Worm (Caenorhabditis elegans) whole organism, late embryonic: ENCODE data around the gene apc-2.
A peak's percentile ranks its signal among the peaks of the same experiment; 100 is the strongest.

Experiments used
- F13H6.1 ChIP-seq: sonication (generic microtip); optimal IDR thresholded peaks from 2 replicates; lab custom pipeline; 2016; ENCODE audit warnings: missing genetic modification characterization, missing compliant biosample characterization
- K02D7.2 ChIP-seq: sonication (generic microtip); optimal IDR thresholded peaks from 2 replicates; lab custom pipeline; 2017; ENCODE audit warnings: mild to moderate bottlenecking, missing genetic modification characterization, missing compliant biosample characterization
- Y22D7AL.16 ChIP-seq: sonication (generic microtip); optimal IDR thresholded peaks from 2 replicates; lab custom pipeline; 2016; ENCODE audit warnings: missing genetic modification characterization, missing compliant biosample characterization
- ahr-1 ChIP-seq: sonication (generic microtip); optimal IDR thresholded peaks from 2 replicates; lab custom pipeline; 2016; ENCODE audit warnings: missing genetic modification characterization, missing compliant biosample characterization
- ceh-18 ChIP-seq: sonication (generic microtip); optimal IDR thresholded peaks from 2 replicates; lab custom pipeline; 2016; ENCODE audit warnings: missing genetic modification characterization, missing compliant biosample characterization
- ceh-19 ChIP-seq: fragments of 200-800 bp; sonication (Bioruptor generic); optimal IDR thresholded peaks from 2 replicates; lab custom pipeline; 2018; ENCODE audit warnings: mild to moderate bottlenecking, missing genetic modification characterization, missing compliant biosample characterization
- ceh-2 ChIP-seq: sonication (generic microtip); optimal IDR thresholded peaks from 2 replicates; lab custom pipeline; 2016; ENCODE audit warnings: missing genotype, missing genetic modification characterization, missing compliant biosample characterization
- ceh-24 ChIP-seq: sonication (generic microtip); optimal IDR thresholded peaks from 2 replicates; lab custom pipeline; 2016; ENCODE audit warnings: mild to moderate bottlenecking, missing genetic modification characterization, missing compliant biosample characterization
- ceh-31 ChIP-seq: sonication (generic microtip); optimal IDR thresholded peaks from 2 replicates; lab custom pipeline; 2016; ENCODE audit warnings: missing genetic modification characterization, missing compliant biosample characterization
- ceh-34 ChIP-seq: sonication (generic microtip); optimal IDR thresholded peaks from 2 replicates; lab custom pipeline; 2016; ENCODE audit warnings: mild to moderate bottlenecking, missing genetic modification characterization, missing compliant biosample characterization
- ceh-48 ChIP-seq: sonication (generic microtip); optimal IDR thresholded peaks from 2 replicates; lab custom pipeline; 2016; ENCODE audit warnings: missing genetic modification characterization, inconsistent platforms, missing compliant biosample characterization
- ceh-9 ChIP-seq: sonication (generic microtip); optimal IDR thresholded peaks from 2 replicates; lab custom pipeline; 2016; ENCODE audit warnings: mild to moderate bottlenecking, missing genetic modification characterization, inconsistent platforms, missing compliant biosample characterization
- che-1 ChIP-seq: sonication (generic microtip); optimal IDR thresholded peaks from 2 replicates; lab custom pipeline; 2016; ENCODE audit warnings: mild to moderate bottlenecking, missing genetic modification characterization, missing compliant biosample characterization
- dve-1 ChIP-seq: sonication (generic microtip); optimal IDR thresholded peaks from 2 replicates; lab custom pipeline; 2017; ENCODE audit warnings: antibody characterized with exemption, mild to moderate bottlenecking, missing genetic modification characterization, missing compliant biosample characterization
- elt-2 ChIP-seq: sonication (generic microtip); optimal IDR thresholded peaks from 2 replicates; lab custom pipeline; 2016; ENCODE audit warnings: missing genetic modification reagents, missing genetic modification characterization, missing compliant biosample characterization
- elt-4 ChIP-seq: sonication (generic microtip); optimal IDR thresholded peaks from 2 replicates; lab custom pipeline; 2016; ENCODE audit warnings: missing genetic modification characterization, missing compliant biosample characterization
- hlh-15 ChIP-seq: sonication (generic microtip); optimal IDR thresholded peaks from 2 replicates; lab custom pipeline; 2016; ENCODE audit warnings: missing genetic modification characterization, missing compliant biosample characterization
- hlh-6 ChIP-seq: sonication (generic microtip); optimal IDR thresholded peaks from 2 replicates; lab custom pipeline; 2016; ENCODE audit warnings: missing genotype, missing genetic modification characterization, missing compliant biosample characterization
- hlh-8 ChIP-seq: sonication (generic microtip); optimal IDR thresholded peaks from 2 replicates; lab custom pipeline; 2016; ENCODE audit warnings: missing genotype, missing genetic modification characterization, missing compliant biosample characterization
- lim-6 ChIP-seq: sonication (generic microtip); optimal IDR thresholded peaks from 2 replicates; lab custom pipeline; 2016; ENCODE audit warnings: missing genetic modification characterization, missing compliant biosample characterization
- mec-3 ChIP-seq: sonication (generic microtip); optimal IDR thresholded peaks from 2 replicates; lab custom pipeline; 2016; ENCODE audit warnings: borderline replicate concordance, missing genetic modification characterization, missing compliant biosample characterization
- nfya-1 ChIP-seq: sonication (generic microtip); optimal IDR thresholded peaks from 2 replicates; lab custom pipeline; 2017; ENCODE audit warnings: missing genetic modification characterization, mild to moderate bottlenecking, missing compliant biosample characterization, antibody characterized with exemption, moderate library complexity
- odd-2 ChIP-seq: sonication (generic microtip); optimal IDR thresholded peaks from 2 replicates; lab custom pipeline; 2017; ENCODE audit warnings: antibody characterized with exemption, mild to moderate bottlenecking, missing genetic modification characterization, missing compliant biosample characterization
- pat-9 ChIP-seq: fragments of 200-800 bp; sonication (Bioruptor generic); optimal IDR thresholded peaks from 2 replicates; lab custom pipeline; 2018; ENCODE audit warnings: mild to moderate bottlenecking, missing genetic modification characterization, moderate library complexity, missing compliant biosample characterization
- pax-1 ChIP-seq: fragments of 150-350 bp; optimal IDR thresholded peaks from 2 replicates; lab custom pipeline; 2014; ENCODE audit warnings: missing biosample characterization, missing genetic modification characterization
- pha-2 ChIP-seq: sonication (generic microtip); optimal IDR thresholded peaks from 2 replicates; lab custom pipeline; 2017; ENCODE audit warnings: mild to moderate bottlenecking, missing genetic modification characterization, missing compliant biosample characterization
- pqm-1 ChIP-seq: sonication (generic microtip); optimal IDR thresholded peaks from 2 replicates; lab custom pipeline; 2016; ENCODE audit warnings: missing genetic modification characterization, missing compliant biosample characterization
- pros-1 ChIP-seq: fragments of 150-350 bp; optimal IDR thresholded peaks from 2 replicates; lab custom pipeline; 2014; ENCODE audit warnings: missing biosample characterization, missing genetic modification reagents, missing genetic modification characterization
- ref-2 ChIP-seq: sonication (generic microtip); optimal IDR thresholded peaks from 2 replicates; lab custom pipeline; 2016; ENCODE audit warnings: missing genetic modification characterization, missing compliant biosample characterization
- sox-4 ChIP-seq: sonication (generic microtip); optimal IDR thresholded peaks from 2 replicates; lab custom pipeline; 2017; ENCODE audit warnings: mild to moderate bottlenecking, missing genetic modification characterization, inconsistent platforms, missing compliant biosample characterization
- syd-9 ChIP-seq: sonication (generic microtip); optimal IDR thresholded peaks from 2 replicates; lab custom pipeline; 2016; ENCODE audit warnings: mild to moderate bottlenecking, missing genetic modification characterization, moderate library complexity, missing compliant biosample characterization
- tbx-2 ChIP-seq: sonication (generic microtip); optimal IDR thresholded peaks from 2 replicates; lab custom pipeline; 2016; ENCODE audit warnings: missing genetic modification characterization, missing compliant biosample characterization
- unc-3 ChIP-seq, 2 experiments: fragments of 200-800 bp in 1 of 2; sonication (Bioruptor generic) in 1 of 2; sonication (generic microtip) in 1 of 2; conservative IDR thresholded peaks in 1 of 2; optimal IDR thresholded peaks in 1 of 2; 2 replicates each; pipeline versions ENCODE4 v1.3.6 to Lab custom; 2016 to 2022; ENCODE audit warnings: missing compliant biosample characterization in 2 of 2, missing genetic modification characterization in 2 of 2, missing genetic modification reagents in 1 of 2
- unc-86 ChIP-seq: sonication (generic microtip); optimal IDR thresholded peaks from 2 replicates; lab custom pipeline; 2016; ENCODE audit warnings: missing genetic modification characterization, missing compliant biosample characterization
- zip-5 ChIP-seq: sonication (generic microtip); optimal IDR thresholded peaks from 2 replicates; lab custom pipeline; 2016; ENCODE audit warnings: missing genetic modification characterization, missing compliant biosample characterization
- ztf-16 ChIP-seq: sonication (generic microtip); optimal IDR thresholded peaks from 2 replicates; lab custom pipeline; 2017; ENCODE audit warnings: missing genetic modification characterization, missing compliant biosample characterization

Gene apc-2

DNA sequence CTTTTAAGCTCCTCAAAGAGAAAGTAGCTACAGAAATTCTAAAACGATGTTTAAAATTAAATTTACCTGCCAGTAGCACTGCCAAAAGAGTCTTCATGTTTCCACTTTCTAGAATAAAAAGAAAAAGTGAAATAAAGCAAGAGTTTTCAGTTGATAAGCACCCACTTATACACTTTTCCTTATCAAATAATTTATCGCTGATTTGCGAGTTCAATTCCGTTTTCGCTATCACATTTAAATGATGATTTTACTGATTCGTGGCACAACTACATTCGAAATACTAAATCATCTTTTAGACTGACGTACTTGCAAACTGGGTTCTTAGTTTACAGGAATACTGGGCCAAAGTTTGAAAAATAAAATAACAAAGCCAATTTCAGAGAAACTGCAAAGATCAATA lies 29.5 kb upstream of the apc-2 start, which contains the start of gene K12H4.7:
K12H4.7 (minus strand) TSS at position 138 of the 400 bp plus-strand sequence.
- TF ChIP-seq elt-2 (peak; percentile 33), K02D7.2 (no peak)

DNA sequence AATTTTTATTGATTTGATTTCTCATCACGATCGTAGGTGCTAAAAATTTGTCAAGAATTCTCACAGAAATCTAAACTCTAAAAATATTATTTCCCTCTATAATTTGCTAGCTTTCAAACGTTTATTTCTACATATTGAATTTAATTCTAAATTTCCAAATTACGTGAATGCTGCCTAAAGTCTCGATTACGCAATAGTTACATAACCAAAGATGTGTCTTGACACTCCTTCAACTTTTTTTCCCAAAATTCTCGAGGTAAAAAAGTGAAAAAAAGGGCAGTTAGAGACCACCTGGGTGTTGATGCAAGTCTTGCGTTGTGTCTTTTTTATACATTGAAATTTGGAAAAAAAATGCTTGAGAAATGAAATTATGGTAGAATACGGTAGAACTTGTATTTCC lies 28.6 kb upstream of the apc-2 start:
- TF ChIP-seq ceh-48 (tag; lab: Kevin White, UChicago), result no peak
- TF ChIP-seq che-1 (tag; lab: Kevin White, UChicago), result no peak
- TF ChIP-seq F13H6.1 (tag; lab: Kevin White, UChicago), result no peak
- no peak for TF ChIP-seq pax-1 (tag; lab: Kevin White, UChicago)
- no peak for TF ChIP-seq mec-3 (tag; lab: Kevin White, UChicago)
- TF ChIP-seq pha-2 (tag; lab: Kevin White, UChicago), result no peak
- no peak for TF ChIP-seq unc-3 (GFP tag; conservative IDR thresholded peaks at IDR 0.05; lab: Robert Waterston, UW)
- TF ChIP-seq unc-3 (tag; optimal IDR thresholded peaks at IDR 0.05; lab: Kevin White, UChicago), result no peak
- no peak for TF ChIP-seq ref-2 (tag; lab: Kevin White, UChicago)
- no peak for TF ChIP-seq unc-86 (tag; lab: Kevin White, UChicago)
- TF ChIP-seq odd-2, result no peak
- no peak for TF ChIP-seq hlh-8 (tag; lab: Kevin White, UChicago)
- TF ChIP-seq hlh-6 (tag; lab: Kevin White, UChicago), result no peak
- no peak for TF ChIP-seq tbx-2 (tag; lab: Kevin White, UChicago)
- TF ChIP-seq elt-4 (tag; lab: Kevin White, UChicago), result no peak
- TF ChIP-seq syd-9 (tag; lab: Kevin White, UChicago), result no peak

DNA sequence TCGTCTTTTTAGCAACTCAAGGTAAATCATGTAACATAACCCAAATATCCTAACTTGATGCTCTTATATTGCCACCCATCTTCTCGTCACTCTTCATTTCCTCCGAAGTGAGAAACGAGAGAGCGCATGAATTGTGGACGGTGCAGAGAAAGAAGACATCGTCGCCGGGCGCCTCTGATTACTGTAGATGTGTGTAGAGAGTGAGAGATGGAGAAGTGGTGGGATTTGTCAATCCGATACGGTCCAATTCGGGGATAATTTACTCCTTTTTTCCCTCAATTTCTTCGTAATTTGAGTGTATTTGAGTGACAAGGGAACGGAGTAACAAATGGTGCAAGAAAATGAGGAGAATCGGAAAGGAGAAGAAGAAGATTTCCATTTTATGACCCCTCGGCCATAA lies 19.3 kb upstream of the apc-2 start:
- TF ChIP-seq zip-5 (tag; lab: Kevin White, UChicago) (no peak), ceh-19 (GFP tag; lab: Kevin White, UChicago) (no peak), ceh-24 (tag; lab: Kevin White, UChicago) (no peak), ceh-31 (no peak), pat-9 (tag; lab: Kevin White, UChicago) (no peak), ceh-18 (tag; lab: Kevin White, UChicago) (no peak), ceh-34 (no peak), syd-9 (tag; lab: Kevin White, UChicago) (no peak), pros-1 (tag; lab: Kevin White, UChicago) (no peak)
- TF ChIP-seq, all 69 proteins: peak for 0

DNA sequence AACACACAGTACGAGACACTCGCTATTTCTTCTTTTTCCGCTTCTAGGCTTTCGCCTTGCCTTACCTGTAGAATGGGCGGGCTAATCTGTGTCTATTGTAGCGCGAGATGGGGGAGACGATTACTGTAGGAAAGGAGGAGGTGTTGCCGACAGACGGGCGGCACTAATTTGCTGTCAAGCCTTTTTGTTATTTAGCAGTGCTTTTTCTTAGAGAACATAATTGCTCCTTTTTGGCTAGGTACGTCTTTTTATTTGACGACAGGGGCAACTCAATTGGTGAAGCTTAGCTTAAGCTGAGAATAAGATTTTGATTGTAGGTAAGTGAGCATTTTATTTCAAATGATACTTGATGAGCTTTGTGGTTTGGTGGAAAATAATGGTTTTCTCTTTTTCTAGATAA lies 16.8 kb upstream of the apc-2 start:
- TF ChIP-seq sox-4 (tag; lab: Kevin White, UChicago), result no peak
- no peak for TF ChIP-seq ceh-48 (tag; lab: Kevin White, UChicago)
- TF ChIP-seq hlh-6 (tag; lab: Kevin White, UChicago), result no peak
- no peak for TF ChIP-seq ceh-9 (tag; lab: Kevin White, UChicago)
- no peak for TF ChIP-seq mec-3 (tag; lab: Kevin White, UChicago)
- no peak for TF ChIP-seq odd-2

DNA sequence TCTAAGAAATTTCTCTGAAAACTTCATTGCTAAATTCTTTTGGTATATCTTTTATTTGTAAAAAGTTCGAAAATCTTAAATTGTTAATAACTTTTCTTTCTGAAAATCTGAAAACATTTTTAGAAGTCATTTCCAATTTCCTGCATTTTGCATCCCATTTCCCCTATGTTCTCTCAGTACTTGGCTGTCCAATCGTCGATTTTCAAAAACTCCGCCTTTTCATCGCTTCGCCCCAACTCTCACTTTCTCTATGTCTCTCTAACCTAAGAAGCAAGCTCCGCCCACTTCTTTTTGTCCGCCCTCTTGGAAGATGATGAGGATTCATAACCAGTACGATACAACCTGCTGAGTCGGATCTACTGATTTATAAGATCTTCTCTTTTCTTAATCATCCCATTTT lies 15.3 kb upstream of the apc-2 start:
- TF ChIP-seq lim-6 (no peak), nfya-1 (tag; lab: Kevin White, UChicago) (peak; percentile 90)

DNA sequence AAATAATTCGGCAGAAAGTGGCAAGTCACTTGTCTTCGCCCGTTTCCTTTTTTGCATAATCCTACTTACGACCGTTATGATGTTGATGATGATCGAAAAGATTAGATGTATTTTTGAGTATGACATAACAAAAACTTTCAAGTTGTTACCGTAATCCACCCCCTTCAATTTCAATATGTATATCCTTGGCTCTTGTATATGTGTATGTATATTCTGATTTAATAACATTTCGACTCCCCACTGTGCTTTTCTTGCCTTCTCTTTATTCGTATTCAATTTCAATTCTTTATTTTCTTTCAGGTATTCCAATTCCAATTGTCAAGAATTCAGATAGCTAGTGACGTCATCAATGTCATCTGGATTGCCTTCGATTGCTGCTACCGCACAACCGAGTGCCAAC lies 13.4 kb upstream of the apc-2 start, which contains the start of gene pros-1:
pros-1 (plus strand) TSS at position 301 of the 400 bp plus-strand sequence.
- TF ChIP-seq ztf-16 (tag; lab: Kevin White, UChicago), result no peak

DNA sequence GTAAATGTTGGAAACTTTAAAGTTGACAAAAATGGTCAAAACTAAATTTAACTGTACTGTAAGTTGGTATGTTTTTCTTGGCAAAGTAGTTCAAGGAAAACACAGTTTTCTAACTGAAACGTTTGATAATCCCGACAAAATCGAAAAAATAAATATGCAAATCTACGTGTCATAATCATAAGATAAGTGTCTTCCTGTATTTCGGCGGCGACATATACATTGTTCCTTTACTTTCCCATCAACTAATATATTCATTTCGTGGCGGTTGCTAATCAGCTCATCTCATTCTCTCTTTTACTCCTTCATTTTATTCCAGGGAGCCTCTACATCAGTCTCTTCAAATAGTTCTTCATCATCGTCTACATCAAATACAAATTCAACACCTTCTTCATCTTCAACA lies 12.6 kb upstream of the apc-2 start:
- TF ChIP-seq unc-86 (tag; lab: Kevin White, UChicago) (no peak), pha-2 (tag; lab: Kevin White, UChicago) (no peak), ceh-9 (tag; lab: Kevin White, UChicago) (no peak), sox-4 (tag; lab: Kevin White, UChicago) (no peak), ceh-2 (tag; lab: Kevin White, UChicago) (no peak), lim-6 (no peak), dve-1 (tag; lab: Kevin White, UChicago) (no peak), pqm-1 (no peak), che-1 (tag; lab: Kevin White, UChicago) (no peak), elt-2 (no peak), ahr-1 (tag; lab: Kevin White, UChicago) (no peak), hlh-15 (tag; lab: Kevin White, UChicago) (no peak), unc-3 (GFP tag; conservative IDR thresholded peaks at IDR 0.05; lab: Robert Waterston, UW) (no peak), unc-3 (tag; optimal IDR thresholded peaks at IDR 0.05; lab: Kevin White, UChicago) (no peak), Y22D7AL.16 (no peak)
- TF ChIP-seq, all 69 proteins: peak for 0
